Worm (Caenorhabditis elegans): ENCODE results near the gene pals-16.

ce11 chrIII:1427126-1427525, 27.4 kb downstream of the pals-16 start, which contains the start of gene lelo-2:
- TF ChIP-seq ztf-23 (GFP tag; IDR thresholded peaks at IDR 0.05) (no peak), cog-1 (tag; optimal IDR thresholded peaks at IDR 0.05) (no peak), T22C8.4 (GFP tag; IDR thresholded peaks at IDR 0.05) (no peak), ztf-29 (GFP tag; IDR thresholded peaks at IDR 0.05) (no peak), tab-1 (GFP tag; IDR thresholded peaks at IDR 0.05) (no peak)

All from whole organism, midembryonic.